Worm (Caenorhabditis elegans): Measurements from ENCODE around the gene pelo-1.
A peak's percentile ranks its signal among the peaks of the same experiment; 100 is the strongest.

The pelo-1 gene

DNA sequence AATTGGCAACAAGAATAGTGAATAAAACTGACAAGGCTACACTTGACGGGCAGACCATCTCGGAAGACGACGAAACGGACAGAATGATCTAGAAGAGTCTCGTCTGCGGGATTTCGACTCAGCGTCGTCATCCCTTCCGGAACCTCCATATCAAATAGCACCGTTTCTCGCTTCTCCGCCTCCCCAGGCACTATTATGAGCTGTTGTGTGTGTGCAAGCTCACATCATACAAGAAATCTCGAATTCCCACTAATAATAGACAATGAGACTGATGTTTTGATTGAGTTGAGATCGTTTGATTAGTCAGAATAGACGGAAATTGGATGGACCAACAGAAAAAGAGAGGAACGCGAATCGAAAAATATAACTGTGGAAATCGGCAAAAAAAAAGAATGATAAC, 13.8 kb downstream of the pelo-1 start, which contains the start of gene spp-28:
TSS of gene spp-28 (minus strand) at position 101 of the 400 bp plus-strand sequence.
- TF ChIP-seq daf-8 (GFP tag; IDR thresholded peaks at IDR 0.05): no peak
- no peak for TF ChIP-seq unc-130 (GFP tag; optimal IDR thresholded peaks at IDR 0.05)
- no peak for TF ChIP-seq aha-1 (tag)
- no peak for TF ChIP-seq lim-7 (GFP tag; IDR thresholded peaks at IDR 0.05)
- no peak for TF ChIP-seq dpl-1 (GFP tag; optimal IDR thresholded peaks at IDR 0.05)
- TF ChIP-seq F26F4.8 (GFP tag; conservative IDR thresholded peaks at IDR 0.05): no peak
- TF ChIP-seq mep-1 (tag; optimal IDR thresholded peaks at IDR 0.05): no peak
- TF ChIP-seq mdl-1 (tag; optimal IDR thresholded peaks at IDR 0.05): no peak
- TF ChIP-seq Y105C5A.15 (GFP tag; IDR thresholded peaks at IDR 0.05): no peak
- TF ChIP-seq egl-27 (tag; optimal IDR thresholded peaks at IDR 0.05): no peak
- no peak for TF ChIP-seq ceh-82 (tag; optimal IDR thresholded peaks at IDR 0.05)
- TF ChIP-seq ceh-28 (tag; optimal IDR thresholded peaks at IDR 0.05): no peak
- no peak for TF ChIP-seq F37D6.2 (tag; optimal IDR thresholded peaks at IDR 0.05)
- TF ChIP-seq lsy-2 (tag; optimal IDR thresholded peaks at IDR 0.05): no peak

- TF ChIP-seq ceh-20 (GFP tag; IDR thresholded peaks at IDR 0.05) (no peak), nhr-28 (tag; optimal IDR thresholded peaks at IDR 0.05) (peak; percentile 0), hlh-11 (tag; optimal IDR thresholded peaks at IDR 0.05) (peak; percentile 6), daf-19 (GFP tag; conservative IDR thresholded peaks at IDR 0.05) (no peak), F37D6.2 (tag; optimal IDR thresholded peaks at IDR 0.05) (no peak), lin-38 (GFP tag; IDR thresholded peaks at IDR 0.05) (no peak)
Observed at ce11 chrIII:4189602-4190001, 14.4 kb downstream of the pelo-1 start.

ce11 chrIII:4187845-4188244, 16.2 kb downstream of the pelo-1 start, which contains the start of gene R74.2:
Gene R74.2, plus strand, starts transcription at chrIII:4188160.
- TF ChIP-seq nhr-10 (tag; optimal IDR thresholded peaks at IDR 0.05): no peak
- no peak for TF ChIP-seq lin-15B (tag; optimal IDR thresholded peaks at IDR 0.05)
- TF ChIP-seq zip-11 (GFP tag; IDR thresholded peaks at IDR 0.05): no peak
- TF ChIP-seq sdz-12 (GFP tag; optimal IDR thresholded peaks at IDR 0.05): no peak
- TF ChIP-seq hlh-11 (tag; optimal IDR thresholded peaks at IDR 0.05): peak; percentile 17
- no peak for TF ChIP-seq nhr-77 (tag; optimal IDR thresholded peaks at IDR 0.05)
- TF ChIP-seq unc-39 (tag; optimal IDR thresholded peaks at IDR 0.05): no peak

ce11 chrIII:4186751-4187309, 17.2 kb downstream of the pelo-1 start, which contains the start of gene lars-1:
Gene lars-1, minus strand, starts transcription at chrIII:4186801.
- TF ChIP-seq mes-2 (tag; optimal IDR thresholded peaks at IDR 0.05; ENCODE audit: poor library complexity, severe bottlenecking) (peak; percentile 68), ceh-28 (tag; optimal IDR thresholded peaks at IDR 0.05) (peak; percentile 60), F49E8.2 (tag; optimal IDR thresholded peaks at IDR 0.05; ENCODE audit: borderline replicate concordance) (no peak)

DNA sequence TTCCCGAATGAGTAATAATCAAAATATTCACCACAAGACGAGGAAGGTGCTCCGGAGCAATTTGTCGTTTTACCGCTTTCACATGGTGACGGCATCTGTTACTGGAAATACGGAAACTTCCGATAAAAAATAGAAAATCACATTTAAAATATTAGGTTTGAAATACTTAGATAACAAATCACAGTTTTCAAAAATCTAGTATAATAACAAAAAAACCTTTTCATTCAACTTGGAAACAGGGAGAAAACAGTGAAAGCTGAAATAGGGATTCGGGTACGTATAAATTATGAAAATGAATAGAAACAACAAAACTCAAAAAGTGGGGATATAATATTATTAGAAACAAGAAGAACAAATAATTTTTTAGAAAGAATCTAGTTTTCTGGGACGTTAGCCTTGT, 22.7 kb downstream of the pelo-1 start, which contains the start of gene C16C10.1:
TSS of gene C16C10.1 (minus strand) at position 101 of the 400 bp plus-strand sequence.
- no peak for TF ChIP-seq daf-19 (GFP tag; conservative IDR thresholded peaks at IDR 0.05)
- TF ChIP-seq hlh-30 (tag; optimal IDR thresholded peaks at IDR 0.05; ENCODE audit: insufficient read depth): no peak
- TF ChIP-seq F49E8.2 (tag; optimal IDR thresholded peaks at IDR 0.05; ENCODE audit: borderline replicate concordance): no peak
- TF ChIP-seq nhr-77 (tag; optimal IDR thresholded peaks at IDR 0.05): no peak
- TF ChIP-seq ctbp-1 (GFP tag; IDR thresholded peaks at IDR 0.05): no peak
- no peak for TF ChIP-seq aha-1 (tag)
- no peak for TF ChIP-seq ceh-32 (tag; optimal IDR thresholded peaks at IDR 0.05; ENCODE audit: poor library complexity)
- TF ChIP-seq nhr-28 (tag; optimal IDR thresholded peaks at IDR 0.05): no peak
- no peak for TF ChIP-seq dmd-6 (GFP tag; IDR thresholded peaks at IDR 0.05)
- TF ChIP-seq php-3 (GFP tag; IDR thresholded peaks at IDR 0.05): no peak
- no peak for TF ChIP-seq fos-1 (tag; optimal IDR thresholded peaks at IDR 0.05)
- TF ChIP-seq tag-97 (GFP tag; IDR thresholded peaks at IDR 0.05): no peak
- TF ChIP-seq nhr-76 (tag; optimal IDR thresholded peaks at IDR 0.05): no peak
- TF ChIP-seq lsy-2 (tag; optimal IDR thresholded peaks at IDR 0.05): no peak
- no peak for TF ChIP-seq unc-130 (GFP tag; optimal IDR thresholded peaks at IDR 0.05)
- no peak for TF ChIP-seq F26F4.8 (GFP tag; conservative IDR thresholded peaks at IDR 0.05)
- TF ChIP-seq D1046.2 (GFP tag; IDR thresholded peaks at IDR 0.05): no peak
- TF ChIP-seq hmg-1.1 (GFP tag; IDR thresholded peaks at IDR 0.05): no peak
- no peak for TF ChIP-seq mep-1 (tag; optimal IDR thresholded peaks at IDR 0.05)
- TF ChIP-seq zip-11 (GFP tag; IDR thresholded peaks at IDR 0.05): no peak
